Worm (Caenorhabditis elegans) whole organism, early embryonic: ENCODE results near the gene famk-1.

Source experiments
- B0310.2 ChIP-seq: sonication (generic microtip); optimal IDR thresholded peaks from 2 replicates; lab custom pipeline; 2016; ENCODE audit warnings: mild to moderate bottlenecking, missing genetic modification characterization, missing compliant biosample characterization
- F13C5.2 ChIP-seq: sonication (generic microtip); optimal IDR thresholded peaks from 2 replicates; lab custom pipeline; 2017; ENCODE audit warnings: mild to moderate bottlenecking, missing genetic modification characterization, inconsistent platforms, missing compliant biosample characterization
- aly-1 ChIP-seq: sonication (generic microtip); optimal IDR thresholded peaks from 2 replicates; lab custom pipeline; 2016; ENCODE audit warnings: missing genetic modification characterization, missing compliant biosample characterization
- ama-1 ChIP-seq: fragments of 150-350 bp; optimal IDR thresholded peaks from 2 replicates; lab custom pipeline; 2014
- ceh-13 ChIP-seq: fragments of 200-800 bp; sonication (Bioruptor generic); optimal IDR thresholded peaks from 2 replicates; lab custom pipeline; 2018; ENCODE audit warnings: mild to moderate bottlenecking, missing genetic modification characterization, missing compliant biosample characterization
- ceh-36 ChIP-seq: sonication (generic microtip); optimal IDR thresholded peaks from 2 replicates; lab custom pipeline; 2016; ENCODE audit warnings: missing genetic modification characterization, inconsistent platforms, missing compliant biosample characterization
- ets-7 ChIP-seq: sonication (generic microtip); optimal IDR thresholded peaks from 2 replicates; lab custom pipeline; 2016; ENCODE audit warnings: missing genotype, missing genetic modification characterization, missing compliant biosample characterization
- flt-1 ChIP-seq: fragments of 200-800 bp; sonication (Bioruptor generic); IDR thresholded peaks from 2 replicates; pipeline ENCODE4 v1.3.6; 2022; ENCODE audit warnings: missing genetic modification characterization, missing compliant biosample characterization
- hmbx-1 ChIP-seq: sonication (generic microtip); optimal IDR thresholded peaks from 2 replicates; lab custom pipeline; 2016; ENCODE audit warnings: mild to moderate bottlenecking, missing genetic modification characterization, missing compliant biosample characterization
- hmg-4 ChIP-seq: fragments of 200-800 bp; sonication (Bioruptor generic); optimal IDR thresholded peaks from 2 replicates; lab custom pipeline; 2018; ENCODE audit warnings: mild to moderate bottlenecking, missing genetic modification characterization, missing compliant biosample characterization
- hnd-1 ChIP-seq: sonication (generic microtip); optimal IDR thresholded peaks from 2 replicates; lab custom pipeline; 2016; ENCODE audit warnings: missing genetic modification characterization, missing compliant biosample characterization
- pes-1 ChIP-seq: fragments of 200-800 bp; sonication (Bioruptor generic); IDR thresholded peaks from 2 replicates; pipeline ENCODE4 v1.3.6; 2022; ENCODE audit warnings: missing genetic modification reagents, missing genetic modification characterization, missing compliant biosample characterization
- scrt-1 ChIP-seq: fragments of 200-800 bp; sonication (Bioruptor generic); IDR thresholded peaks from 2 replicates; pipeline ENCODE4 v1.3.6; 2022; ENCODE audit warnings: missing genetic modification characterization, missing compliant biosample characterization
- sea-1 ChIP-seq: fragments of 200-800 bp; sonication (Bioruptor generic); conservative IDR thresholded peaks from 2 replicates; pipeline ENCODE4 v1.3.6; 2022; ENCODE audit warnings: missing genetic modification characterization, missing compliant biosample characterization
- tbx-11 ChIP-seq: fragments of 200-800 bp; sonication (Bioruptor generic); IDR thresholded peaks from 2 replicates; pipeline ENCODE4 v1.3.6; 2022; ENCODE audit warnings: missing genetic modification characterization, missing compliant biosample characterization
- tbx-37 ChIP-seq: fragments of 200-800 bp; sonication (Bioruptor generic); conservative IDR thresholded peaks from 2 replicates; pipeline ENCODE4 v1.3.6; 2022; ENCODE audit warnings: missing genetic modification reagents, missing genetic modification characterization, missing compliant biosample characterization
- tra-4 ChIP-seq: sonication (generic microtip); optimal IDR thresholded peaks from 2 replicates; lab custom pipeline; 2017; ENCODE audit warnings: missing genetic modification characterization, missing compliant biosample characterization

Gene famk-1

DNA sequence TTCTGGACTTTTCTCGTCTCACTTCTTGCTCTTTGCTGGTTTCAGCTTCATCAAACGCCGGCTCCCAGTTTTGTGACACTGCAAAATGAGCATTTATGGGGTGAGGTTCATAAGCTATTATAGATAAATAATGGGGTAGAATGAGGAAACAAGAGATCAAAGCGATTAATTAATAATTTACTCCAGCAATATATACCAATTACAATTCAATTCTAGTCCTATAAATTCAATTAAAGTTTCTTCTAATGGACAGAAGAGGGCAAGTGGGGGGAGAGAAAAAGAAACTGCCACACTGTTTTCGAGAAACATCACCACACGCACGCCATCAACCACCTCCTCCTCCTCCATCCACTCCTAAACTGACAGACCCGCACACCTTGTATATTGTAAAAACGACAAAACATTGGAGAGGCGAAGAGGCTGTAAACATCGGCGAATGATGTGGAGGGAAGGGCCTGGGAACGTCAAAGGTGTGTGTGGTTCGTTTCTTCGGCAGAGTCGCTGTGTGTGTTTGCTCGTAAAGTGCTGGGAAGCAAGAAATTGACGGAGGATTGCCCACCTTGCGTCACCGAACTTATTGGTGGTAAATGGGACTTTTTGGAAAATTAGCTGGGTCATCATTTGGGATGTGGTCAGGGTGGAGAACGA is at the start of gene famk-1, which contains the start of gene H03A11.13:
famk-1 (minus strand) TSS at position 78 of the 648 bp plus-strand sequence.
H03A11.13 (minus strand) TSS at position 51 of the 648 bp plus-strand sequence.
- TF ChIP-seq aly-1 (tag; lab: Kevin White, UChicago) (no peak), sea-1 (no peak), flt-1 (GFP tag; lab: Robert Waterston, UW) (no peak), tra-4 (tag; lab: Kevin White, UChicago) (no peak), hmg-4 (no peak), ama-1 (no peak), ets-7 (tag; lab: Kevin White, UChicago) (no peak), B0310.2 (tag; lab: Kevin White, UChicago) (no peak), ceh-36 (no peak), scrt-1 (GFP tag; lab: Robert Waterston, UW) (no peak), ceh-13 (GFP tag; lab: Kevin White, UChicago) (no peak), pes-1 (no peak), hnd-1 (no peak), hmbx-1 (no peak)

DNA sequence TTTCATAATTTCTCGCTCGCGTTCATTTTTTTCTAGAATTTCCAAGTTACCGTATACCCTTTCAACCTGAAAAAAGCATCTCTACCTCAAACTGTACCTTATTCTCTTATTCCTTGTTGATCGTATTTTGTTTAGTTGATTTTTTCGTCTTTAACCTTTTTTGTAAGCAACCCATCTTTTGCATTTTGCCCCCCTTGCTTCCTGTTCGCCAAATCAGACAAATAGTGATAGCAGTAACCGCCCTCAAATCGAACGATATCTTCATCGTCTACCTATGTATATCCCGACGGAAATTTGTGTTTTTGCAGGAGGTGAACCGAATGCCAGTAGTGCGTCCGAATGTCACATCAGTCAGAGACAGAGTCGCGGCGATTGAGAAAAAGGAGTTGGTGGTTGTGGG is 49.4 kb upstream of the famk-1 start, which contains the start of gene F46F2.5:
F46F2.5 (plus strand) TSS at position 301 of the 400 bp plus-strand sequence.
- TF ChIP-seq flt-1 (GFP tag; lab: Robert Waterston, UW) = no peak
- TF ChIP-seq scrt-1 (GFP tag; lab: Robert Waterston, UW) = no peak
- TF ChIP-seq pes-1 = no peak
- no peak for TF ChIP-seq hmg-4
- TF ChIP-seq ceh-13 (GFP tag; lab: Kevin White, UChicago) = no peak
- no peak for TF ChIP-seq hnd-1
- no peak for TF ChIP-seq ama-1
- TF ChIP-seq ets-7 (tag; lab: Kevin White, UChicago) = no peak
- TF ChIP-seq sea-1 = no peak
- TF ChIP-seq tbx-11 (GFP tag; lab: Robert Waterston, UW) = no peak
- TF ChIP-seq F13C5.2 (tag; lab: Kevin White, UChicago) = no peak
- no peak for TF ChIP-seq tbx-37 (GFP tag; lab: Robert Waterston, UW)
- no peak for TF ChIP-seq aly-1 (tag; lab: Kevin White, UChicago)
- no peak for TF ChIP-seq ceh-36
- TF ChIP-seq tra-4 (tag; lab: Kevin White, UChicago) = no peak
- no peak for TF ChIP-seq hmbx-1
- TF ChIP-seq B0310.2 (tag; lab: Kevin White, UChicago) = no peak

DNA sequence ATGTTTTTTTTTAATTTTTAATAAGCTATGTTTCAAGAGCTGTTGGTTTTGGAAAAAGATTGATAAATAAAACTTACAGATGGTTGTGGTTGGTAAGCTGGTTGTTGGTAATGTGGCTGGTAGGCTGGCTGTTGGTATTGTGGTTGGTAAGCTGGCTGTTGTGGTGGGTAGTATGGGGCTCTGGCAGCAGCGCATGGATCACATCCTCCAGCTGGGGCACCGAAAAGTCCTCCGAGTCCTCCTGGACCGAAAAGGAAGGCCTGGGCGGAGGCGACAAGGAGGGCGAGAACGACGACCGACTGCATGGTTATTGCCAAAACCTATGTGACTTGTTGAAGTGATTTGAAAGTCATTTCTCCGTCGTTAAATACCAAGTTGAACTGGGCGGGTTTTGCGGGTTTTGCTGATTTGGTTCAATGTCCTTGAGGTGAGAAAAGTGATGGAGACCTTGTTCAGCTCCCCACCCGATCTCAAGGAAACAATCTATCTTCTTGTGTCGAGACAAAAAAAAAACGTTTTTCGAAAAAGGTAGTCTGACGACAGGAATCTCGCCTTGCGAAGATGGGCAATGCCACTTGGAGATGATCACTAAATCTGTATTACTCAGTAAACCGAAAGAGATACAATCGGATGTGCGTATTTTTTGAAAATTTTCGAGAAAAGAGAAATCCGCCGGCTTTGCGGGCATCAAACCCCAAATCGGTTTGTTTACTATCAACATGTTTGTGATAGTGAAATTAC is 47.1 kb upstream of the famk-1 start, which contains the start of gene F46F2.3:
F46F2.3 (minus strand) TSS at position 341 of the 741 bp plus-strand sequence.
- no peak for TF ChIP-seq scrt-1 (GFP tag; lab: Robert Waterston, UW)

DNA sequence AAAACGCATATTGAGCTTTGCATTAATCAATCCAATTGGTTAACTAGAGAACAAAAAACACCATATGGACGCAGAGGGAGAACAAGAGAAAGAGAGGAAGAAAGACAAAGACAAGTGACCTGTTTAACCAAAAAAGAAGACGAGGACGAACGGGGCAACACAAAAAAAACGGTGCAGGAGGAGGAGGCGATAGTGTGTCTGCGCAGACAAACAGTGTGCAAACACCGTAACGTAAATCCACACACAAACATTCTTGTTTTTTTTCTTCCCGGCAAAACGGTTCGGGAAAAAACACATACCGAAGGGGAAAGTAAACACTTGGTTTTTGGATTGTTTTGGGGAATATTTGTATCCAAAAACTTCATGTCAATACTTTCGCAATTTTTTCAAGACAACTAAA is 33.5 kb upstream of the famk-1 start:
- TF ChIP-seq ceh-36 (no peak), scrt-1 (GFP tag; lab: Robert Waterston, UW) (no peak), sea-1 (no peak), hnd-1 (no peak), tbx-11 (GFP tag; lab: Robert Waterston, UW) (0 out of 2 replicates have a peak, but pooled peaks have one; percentile 29), hmbx-1 (no peak)

DNA sequence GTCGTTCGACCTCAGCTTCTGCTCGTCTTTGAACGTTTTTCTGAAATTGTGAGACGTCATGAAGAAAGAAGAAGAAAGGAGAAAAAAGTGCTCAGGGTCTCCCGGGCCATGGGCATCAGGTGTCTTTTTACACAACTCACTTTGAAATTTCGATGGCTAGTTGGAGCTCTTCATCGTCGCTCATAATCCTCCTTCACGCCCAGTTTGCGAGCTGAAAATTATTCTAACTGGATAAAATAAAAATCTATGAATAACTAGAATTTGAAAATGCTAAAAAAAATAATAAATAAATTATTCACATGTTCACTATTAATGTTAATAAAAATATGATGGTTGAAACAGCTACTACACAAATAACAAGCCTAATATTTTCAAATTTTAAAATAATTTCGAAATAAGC is 33.1 kb upstream of the famk-1 start, which contains the start of gene piki-1:
piki-1 (minus strand) TSS at position 218 of the 400 bp plus-strand sequence.
- no peak for TF ChIP-seq sea-1
- TF ChIP-seq flt-1 (GFP tag; lab: Robert Waterston, UW) = no peak
- TF ChIP-seq F13C5.2 (tag; lab: Kevin White, UChicago) = no peak

DNA sequence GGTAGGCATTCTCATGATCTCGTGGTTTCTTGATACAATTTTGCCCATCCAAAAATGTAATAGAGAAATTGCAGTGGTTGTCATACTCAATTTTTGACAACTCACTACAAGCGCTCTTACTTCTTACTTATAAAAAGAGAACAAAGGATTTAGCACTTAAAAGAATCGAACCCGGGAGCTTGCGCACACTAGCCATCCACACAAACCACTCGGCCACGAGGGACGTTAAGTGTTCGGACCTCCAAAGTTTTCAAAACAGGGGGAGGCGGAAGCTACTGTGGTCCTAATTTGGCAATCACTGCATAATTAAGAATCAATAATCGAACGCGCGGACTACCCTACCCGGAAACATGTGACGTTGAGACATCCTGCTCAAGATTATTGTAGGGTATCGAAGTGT is 29.7 kb upstream of the famk-1 start:
- TF ChIP-seq ceh-13 (GFP tag; lab: Kevin White, UChicago) (no peak), hmbx-1 (no peak), hmg-4 (no peak), tbx-11 (GFP tag; lab: Robert Waterston, UW) (no peak), hnd-1 (no peak), B0310.2 (tag; lab: Kevin White, UChicago) (no peak), aly-1 (tag; lab: Kevin White, UChicago) (no peak), ets-7 (tag; lab: Kevin White, UChicago) (no peak), ceh-36 (no peak), sea-1 (no peak), tbx-37 (GFP tag; lab: Robert Waterston, UW) (no peak), tra-4 (tag; lab: Kevin White, UChicago) (no peak), scrt-1 (GFP tag; lab: Robert Waterston, UW) (no peak)

DNA sequence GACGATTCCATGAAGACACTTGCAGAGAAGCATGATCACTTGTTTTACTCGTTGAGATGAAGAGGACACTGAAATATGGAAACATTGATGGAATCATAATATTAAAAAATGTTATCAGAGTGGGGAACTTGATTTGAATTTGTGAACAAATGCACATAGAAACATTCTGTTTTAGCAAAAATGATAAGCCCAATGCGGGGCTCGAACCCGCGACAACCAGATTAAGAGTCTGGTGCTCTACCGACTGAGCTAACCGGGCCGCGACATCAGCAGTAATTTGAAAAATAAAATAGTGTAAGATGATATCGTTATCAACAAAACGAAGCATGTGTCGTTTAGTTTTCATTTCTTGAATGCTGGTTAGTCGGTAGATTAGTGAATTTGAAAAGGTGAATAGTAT is 28.1 kb upstream of the famk-1 start:
- no peak for TF ChIP-seq hmbx-1
- no peak for TF ChIP-seq pes-1
- TF ChIP-seq aly-1 (tag; lab: Kevin White, UChicago) = no peak
- no peak for TF ChIP-seq tbx-37 (GFP tag; lab: Robert Waterston, UW)
- no peak for TF ChIP-seq sea-1
- no peak for TF ChIP-seq hmg-4
- no peak for TF ChIP-seq scrt-1 (GFP tag; lab: Robert Waterston, UW)
- no peak for TF ChIP-seq ets-7 (tag; lab: Kevin White, UChicago)
- no peak for TF ChIP-seq tbx-11 (GFP tag; lab: Robert Waterston, UW)
- no peak for TF ChIP-seq hnd-1
- no peak for TF ChIP-seq F13C5.2 (tag; lab: Kevin White, UChicago)

DNA sequence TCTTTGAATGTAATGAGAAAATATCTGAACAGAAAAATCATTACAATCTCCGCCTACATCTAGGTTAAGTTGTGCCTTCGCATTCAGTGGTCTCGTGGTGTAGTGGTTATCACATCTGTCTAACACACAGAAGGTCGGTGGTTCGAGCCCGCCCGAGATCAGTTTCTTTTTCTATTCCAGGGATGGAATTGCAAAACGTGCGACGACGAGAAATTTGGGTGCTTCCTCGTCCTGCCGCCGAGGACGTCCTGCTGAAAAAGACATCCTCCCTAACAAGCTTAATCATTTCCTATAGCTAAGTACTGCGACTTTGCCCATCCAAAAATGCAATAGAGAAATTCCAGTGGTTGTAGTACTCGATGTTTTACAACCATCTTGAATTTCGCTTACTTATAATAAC is 23.0 kb upstream of the famk-1 start:
- TF ChIP-seq hnd-1 = no peak
- no peak; the same call in 1 of the 2 replicates for TF ChIP-seq flt-1 (GFP tag; lab: Robert Waterston, UW)
- TF ChIP-seq tbx-11 (GFP tag; lab: Robert Waterston, UW) = no peak
- TF ChIP-seq pes-1 = no peak; the same call in 1 of the 2 replicates
- TF ChIP-seq tra-4 (tag; lab: Kevin White, UChicago) = no peak
- TF ChIP-seq scrt-1 (GFP tag; lab: Robert Waterston, UW) = no peak
- TF ChIP-seq aly-1 (tag; lab: Kevin White, UChicago) = peak; percentile 23
- no peak for TF ChIP-seq ets-7 (tag; lab: Kevin White, UChicago)
- TF ChIP-seq ceh-36 = no peak
- TF ChIP-seq F13C5.2 (tag; lab: Kevin White, UChicago) = no peak
- TF ChIP-seq ceh-13 (GFP tag; lab: Kevin White, UChicago) = no peak
- TF ChIP-seq hmg-4 = peak; percentile 1
- TF ChIP-seq sea-1 = no peak
- no peak for TF ChIP-seq ama-1
- no peak for TF ChIP-seq tbx-37 (GFP tag; lab: Robert Waterston, UW)
- TF ChIP-seq hmbx-1 = no peak
